Worm (Caenorhabditis elegans): ENCODE data around the gene rpac-19.

- TF ChIP-seq ham-2 (GFP tag; optimal IDR thresholded peaks at IDR 0.05) (no peak), nhr-237 (tag; optimal IDR thresholded peaks at IDR 0.05) (peak; percentile 45), M03D4.4 (tag; optimal IDR thresholded peaks at IDR 0.05) (no peak), nhr-76 (tag; optimal IDR thresholded peaks at IDR 0.05) (no peak), elt-1 (tag; optimal IDR thresholded peaks at IDR 0.05; ENCODE audit: borderline replicate concordance, insufficient read depth) (no peak), unc-120 (tag; optimal IDR thresholded peaks at IDR 0.05; ENCODE audit: poor library complexity, severe bottlenecking) (peak; percentile 96), nhr-12 (tag; optimal IDR thresholded peaks at IDR 0.05) (no peak), hlh-1 (tag; optimal IDR thresholded peaks at IDR 0.05) (peak; percentile 25), snpc-4 (tag; optimal IDR thresholded peaks at IDR 0.05) (no peak), ceh-39 (tag; optimal IDR thresholded peaks at IDR 0.05) (no peak), cnd-1 (tag; optimal IDR thresholded peaks at IDR 0.05) (no peak)
Measured at ce11 chrIII:9619079-9619761, 10.5 kb downstream of the rpac-19 start, which contains the start of gene hlh-11.

Measured in whole organism, mixed stage, embryonic.